Fruit fly (Drosophila melanogaster) whole organism, embryonic: ENCODE results near the gene Cyp303a1.

Experiments
- Antp ChIP-seq: fragments of 200-800 bp; sonication (Bioruptor generic); optimal IDR thresholded peaks from 3 replicates; lab custom pipeline; 2016; ENCODE audit warnings: missing biosample characterization, missing genetic modification characterization
- B-H1 ChIP-seq: fragments of 200-800 bp; sonication (Bioruptor generic); IDR thresholded peaks from 3 replicates; pipeline ENCODE4 v1.3.6; 2022; ENCODE audit warnings: missing biosample characterization, missing genetic modification characterization
- CG10209 ChIP-seq: fragments of 200-800 bp; sonication (Bioruptor generic); optimal IDR thresholded peaks from 3 replicates; lab custom pipeline; 2017; ENCODE audit warnings: missing biosample characterization, mild to moderate bottlenecking, missing genetic modification characterization, missing genetic modification reagents
- CG13123 ChIP-seq: fragments of 200-800 bp; sonication (Bioruptor generic); optimal IDR thresholded peaks from 2 replicates; lab custom pipeline; 2016; ENCODE audit warnings: missing biosample characterization, missing genetic modification characterization
- CG13775 ChIP-seq: fragments of 200-800 bp; sonication (Bioruptor generic); optimal IDR thresholded peaks from 3 replicates; lab custom pipeline; 2017; ENCODE audit warnings: missing biosample characterization, mild to moderate bottlenecking, missing genetic modification characterization
- CG14050 ChIP-seq: fragments of 200-800 bp; sonication (Bioruptor generic); IDR thresholded peaks from 3 replicates; pipeline ENCODE4 v1.3.6; 2022; ENCODE audit warnings: missing biosample characterization, missing genetic modification characterization
- CG14441 ChIP-seq: fragments of 200-800 bp; sonication (Bioruptor generic); IDR thresholded peaks from 2 replicates; pipeline ENCODE4 v1.3.6; 2022; ENCODE audit warnings: missing biosample characterization, missing genetic modification characterization
- CG1529 ChIP-seq: fragments of 200-800 bp; sonication (Bioruptor generic); optimal IDR thresholded peaks from 3 replicates; lab custom pipeline; 2018; ENCODE audit warnings: missing biosample characterization, missing genetic modification characterization
- CG2199 ChIP-seq: fragments of 200-800 bp; sonication (Bioruptor generic); IDR thresholded peaks from 3 replicates; pipeline ENCODE4 v1.3.6; 2022; ENCODE audit warnings: missing biosample characterization, missing genetic modification characterization
- CG2202 ChIP-seq: fragments of 200-800 bp; sonication (Bioruptor generic); optimal IDR thresholded peaks from 2 replicates; lab custom pipeline; 2018; ENCODE audit warnings: missing biosample characterization, mild to moderate bottlenecking, missing genetic modification characterization
- CG2875 ChIP-seq: fragments of 200-800 bp; sonication (Bioruptor generic); optimal IDR thresholded peaks from 2 replicates; lab custom pipeline; 2017; ENCODE audit warnings: missing biosample characterization, mild to moderate bottlenecking, missing genetic modification characterization, missing genetic modification reagents
- CG32772 ChIP-seq: fragments of 200-800 bp; sonication (Bioruptor generic); IDR thresholded peaks from 2 replicates; pipeline ENCODE4 v1.3.6; 2022; ENCODE audit warnings: missing biosample characterization, missing genetic modification characterization
- CG3838 ChIP-seq: fragments of 200-800 bp; sonication (Bioruptor generic); optimal IDR thresholded peaks from 3 replicates; lab custom pipeline; 2016; ENCODE audit warnings: missing biosample characterization, missing genetic modification characterization
- CG5245 ChIP-seq: fragments of 200-800 bp; sonication (Bioruptor generic); optimal IDR thresholded peaks from 3 replicates; lab custom pipeline; 2016; ENCODE audit warnings: missing biosample characterization, missing genetic modification characterization
- CG6689 ChIP-seq: fragments of 200-800 bp; sonication (Bioruptor generic); IDR thresholded peaks from 2 replicates; pipeline ENCODE4 v1.3.6; 2022; ENCODE audit warnings: missing biosample characterization, missing genetic modification characterization
- CG7963 ChIP-seq: fragments of 200-800 bp; sonication (Bioruptor generic); IDR thresholded peaks from 3 replicates; pipeline ENCODE4 v1.3.6; 2022; ENCODE audit warnings: missing biosample characterization, missing genetic modification characterization; ENCODE audit not compliant: partially characterized antibody
- D19A ChIP-seq: fragments of 200-800 bp; optimal IDR thresholded peaks from 3 replicates; lab custom pipeline; 2019; ENCODE audit warnings: missing biosample characterization, mild to moderate bottlenecking, missing genetic modification characterization, moderate library complexity
- H2.0 ChIP-seq: fragments of 200-800 bp; sonication (Bioruptor generic); IDR thresholded peaks from 2 replicates; pipeline ENCODE4 v1.3.6; 2022; ENCODE audit warnings: missing biosample characterization, missing genetic modification characterization
- HLH3B ChIP-seq: fragments of 200-800 bp; sonication (Bioruptor generic); IDR thresholded peaks from 2 replicates; pipeline ENCODE4 v1.3.6; 2022; ENCODE audit warnings: missing biosample characterization, missing genetic modification characterization
- HmgZ ChIP-seq: fragments of 200-800 bp; sonication (Bioruptor generic); optimal IDR thresholded peaks from 2 replicates; lab custom pipeline; 2018; ENCODE audit warnings: missing biosample characterization, mild to moderate bottlenecking, missing genetic modification characterization
- Hr3 ChIP-seq: fragments of 200-800 bp; sonication (Bioruptor generic); optimal IDR thresholded peaks from 3 replicates; lab custom pipeline; 2016; ENCODE audit warnings: missing biosample characterization, missing genetic modification characterization
- Lhr ChIP-seq: fragments of 200-800 bp; sonication (Bioruptor generic); optimal IDR thresholded peaks from 3 replicates; lab custom pipeline; 2017; ENCODE audit warnings: mild to moderate bottlenecking, missing biosample characterization, missing genetic modification reagents, missing genetic modification characterization
- Mad ChIP-seq: fragments of 200-800 bp; sonication (Bioruptor generic); optimal IDR thresholded peaks from 2 replicates; lab custom pipeline; 2016; ENCODE audit warnings: missing biosample characterization, missing genetic modification characterization
- Mes4 ChIP-seq: fragments of 200-800 bp; sonication (Bioruptor generic); optimal IDR thresholded peaks from 2 replicates; lab custom pipeline; 2016; ENCODE audit warnings: missing biosample characterization, missing genetic modification characterization
- NK7.1 ChIP-seq: fragments of 200-800 bp; sonication (Bioruptor generic); optimal IDR thresholded peaks from 3 replicates; lab custom pipeline; 2016; ENCODE audit warnings: missing biosample characterization, missing genetic modification characterization
- Nf-YC ChIP-seq: fragments of 200-800 bp; optimal IDR thresholded peaks from 3 replicates; lab custom pipeline; 2019; ENCODE audit warnings: missing biosample characterization, mild to moderate bottlenecking, missing genetic modification characterization, moderate library complexity
- Oli ChIP-seq: fragments of 200-800 bp; sonication (Bioruptor generic); optimal IDR thresholded peaks from 2 replicates; lab custom pipeline; 2018; ENCODE audit warnings: missing biosample characterization, mild to moderate bottlenecking, missing genetic modification characterization, moderate library complexity
- Six4 ChIP-seq: fragments of 200-800 bp; sonication (Bioruptor generic); optimal IDR thresholded peaks from 2 replicates; lab custom pipeline; 2016; ENCODE audit warnings: missing biosample characterization, missing genetic modification characterization
- Spps ChIP-seq: fragments of 200-800 bp; sonication (Bioruptor generic); optimal IDR thresholded peaks from 2 replicates; lab custom pipeline; 2018; ENCODE audit warnings: missing biosample characterization, mild to moderate bottlenecking, missing genetic modification characterization
- Taf1 ChIP-seq: fragments of 200-800 bp; sonication (Bioruptor generic); IDR thresholded peaks from 2 replicates; pipeline ENCODE4 v1.3.6; 2022; ENCODE audit warnings: missing biosample characterization, missing genetic modification characterization
- Vsx1 ChIP-seq: fragments of 200-800 bp; sonication (Bioruptor generic); optimal IDR thresholded peaks from 2 replicates; lab custom pipeline; 2017; ENCODE audit warnings: missing biosample characterization, mild to moderate bottlenecking, missing genetic modification characterization, missing genetic modification reagents
- ase ChIP-seq: fragments of 200-800 bp; sonication (Bioruptor generic); IDR thresholded peaks from 3 replicates; pipeline ENCODE4 v1.3.6; 2022; ENCODE audit warnings: missing biosample characterization, missing genetic modification characterization
- dm ChIP-seq: fragments of 200-800 bp; sonication (Bioruptor generic); optimal IDR thresholded peaks from 3 replicates; lab custom pipeline; 2016; ENCODE audit warnings: missing biosample characterization, missing genetic modification characterization
- gem ChIP-seq: fragments of 200-800 bp; sonication (Bioruptor generic); optimal IDR thresholded peaks from 2 replicates; lab custom pipeline; 2019; ENCODE audit warnings: missing biosample characterization, mild to moderate bottlenecking, missing genetic modification characterization, moderate library complexity
- lov ChIP-seq, 2 experiments: fragments of 200-800 bp in 1 of 2; fragments of >200 bp in 1 of 2; sonication (Bioruptor generic) in 1 of 2; IDR thresholded peaks in 1 of 2; optimal IDR thresholded peaks in 1 of 2; 2 replicates in 1 of 2; 3 replicates in 1 of 2; pipeline versions ENCODE4 v1.3.6 to Lab custom; 2017 to 2022; ENCODE audit warnings: missing biosample characterization in 1 of 2, missing genetic modification characterization in 1 of 2
- nerfin-2 ChIP-seq: fragments of 200-800 bp; sonication (Bioruptor generic); IDR thresholded peaks from 2 replicates; pipeline ENCODE4 v1.3.6; 2022; ENCODE audit warnings: missing biosample characterization, missing genetic modification characterization; ENCODE audit not compliant: partially characterized antibody
- nmo ChIP-seq: fragments of 200-800 bp; sonication (Bioruptor generic); optimal IDR thresholded peaks from 2 replicates; lab custom pipeline; 2018; ENCODE audit warnings: missing biosample characterization, mild to moderate bottlenecking, missing genetic modification characterization, moderate library complexity
- org-1 ChIP-seq: fragments of 200-800 bp; sonication (Bioruptor generic); optimal IDR thresholded peaks from 2 replicates; lab custom pipeline; 2017; ENCODE audit warnings: missing biosample characterization, missing genetic modification characterization
- pita ChIP-seq: fragments of 200-800 bp; sonication (Bioruptor generic); optimal IDR thresholded peaks from 2 replicates; lab custom pipeline; 2017; ENCODE audit warnings: missing biosample characterization, mild to moderate bottlenecking, missing genetic modification characterization
- psq ChIP-seq: fragments of 200-800 bp; sonication (Bioruptor generic); optimal IDR thresholded peaks from 2 replicates; lab custom pipeline; 2017; ENCODE audit warnings: missing biosample characterization, missing genetic modification characterization
- run ChIP-seq: fragments of 200-800 bp; sonication (Bioruptor generic); optimal IDR thresholded peaks from 3 replicates; lab custom pipeline; 2018; ENCODE audit warnings: missing biosample characterization, mild to moderate bottlenecking, missing genetic modification characterization
- sc ChIP-seq, 3 experiments: fragments of >200 bp in 2 of 3; fragments of 200-800 bp in 1 of 3; sonication (Bioruptor generic) in 1 of 3; optimal IDR thresholded peaks; 2 replicates in 2 of 3; 3 replicates in 1 of 3; lab custom pipeline; 2017; ENCODE audit warnings: mild to moderate bottlenecking in 1 of 3, missing biosample characterization in 1 of 3, missing genetic modification characterization in 1 of 3, missing genetic modification reagents in 1 of 3
- sd ChIP-seq: fragments of 200-800 bp; sonication (Bioruptor generic); optimal IDR thresholded peaks from 3 replicates; lab custom pipeline; 2018; ENCODE audit warnings: missing biosample characterization, mild to moderate bottlenecking, missing genetic modification characterization, moderate library complexity
- sens ChIP-seq: fragments of 200-800 bp; sonication (Bioruptor generic); peaks from one replicate; lab custom pipeline; 2016; ENCODE audit warnings: missing biosample characterization, missing genetic modification characterization
- sug ChIP-seq: fragments of 200-800 bp; optimal IDR thresholded peaks from 2 replicates; lab custom pipeline; 2019; ENCODE audit warnings: missing biosample characterization, mild to moderate bottlenecking, missing genetic modification characterization, moderate library complexity
- tap ChIP-seq: fragments of 200-800 bp; optimal IDR thresholded peaks from 3 replicates; lab custom pipeline; 2019; ENCODE audit warnings: missing biosample characterization, mild to moderate bottlenecking, missing genetic modification characterization, moderate library complexity
- ttk ChIP-seq: fragments of 200-800 bp; sonication (Bioruptor generic); IDR thresholded peaks from 2 replicates; pipeline ENCODE4 v2.1.2; 2022; ENCODE audit warnings: missing biosample characterization, missing genetic modification characterization
- twi ChIP-seq: fragments of 200-800 bp; optimal IDR thresholded peaks from 2 replicates; lab custom pipeline; 2019; ENCODE audit warnings: missing biosample characterization, mild to moderate bottlenecking, missing genetic modification characterization, moderate library complexity
- usp ChIP-seq: fragments of >200 bp; optimal IDR thresholded peaks from 2 replicates; lab custom pipeline; 2017; ENCODE audit warnings: missing biosample characterization, missing genetic modification characterization
- yki ChIP-seq: fragments of >200 bp; optimal IDR thresholded peaks from 3 replicates; lab custom pipeline; 2018

Gene Cyp303a1

dm6 chr2L:16329102-16329520, 35.1 kb downstream of the Cyp303a1 start, which contains the start of gene mRpL4:
mRpL4 (minus strand) TSS chr2L:16329132.
- TF ChIP-seq CG3838 = peak; percentile 32
- TF ChIP-seq run (tag; lab: Kevin White, UChicago) = no peak
- TF ChIP-seq ase (GFP tag; lab: Robert Waterston, UW) = no peak; the same call in 1 of the 3 replicates
- TF ChIP-seq Antp (GFP tag; lab: Kevin White, UChicago) = peak; percentile 88
- TF ChIP-seq Hr3 = peak; percentile 79
- TF ChIP-seq CG1529 (GFP tag; lab: Kevin White, UChicago) = no peak
- peak; percentile 32 for TF ChIP-seq CG2875 (GFP tag; lab: Kevin White, UChicago)
- peak; percentile 35; the same call in 1 of the 3 replicates for TF ChIP-seq B-H1 (GFP tag; lab: Robert Waterston, UW)
- TF ChIP-seq CG14050 = no peak
- TF ChIP-seq twi (tag; lab: Kevin White, UChicago) = peak; percentile 25
- TF ChIP-seq NK7.1 (GFP tag; lab: Kevin White, UChicago) = no peak
- TF ChIP-seq CG13775 (GFP tag; lab: Kevin White, UChicago) = peak; percentile 56
- TF ChIP-seq Lhr (GFP tag; lab: Kevin White, UChicago) = peak; percentile 69
- TF ChIP-seq dm (GFP tag; lab: Kevin White, UChicago) = peak; percentile 79
- no peak for TF ChIP-seq Spps
- peak; percentile 96 for TF ChIP-seq sens (GFP tag; lab: Kevin White, UChicago)
- peak; percentile 48; the same call in 1 of the 2 replicates for TF ChIP-seq HLH3B
- TF ChIP-seq CG2202 (tag; lab: Kevin White, UChicago) = no peak
- no peak for TF ChIP-seq Vsx1 (GFP tag; lab: Kevin White, UChicago)
- TF ChIP-seq Mes4 (GFP tag; lab: Kevin White, UChicago) = peak; percentile 36
- TF ChIP-seq sc (optimal IDR thresholded peaks at IDR 0.05; lab: Kevin White, UChicago) = no peak
- peak; percentile 13 for TF ChIP-seq sc (GFP tag; optimal IDR thresholded peaks at IDR 0.05; lab: Kevin White, UChicago)
- peak; percentile 47 for TF ChIP-seq Six4
- TF ChIP-seq D19A = peak; percentile 37
- TF ChIP-seq tap (tag; lab: Kevin White, UChicago) = peak; percentile 37
- peak; percentile 67 for TF ChIP-seq nmo (GFP tag; lab: Kevin White, UChicago)
- peak; percentile 64 for TF ChIP-seq CG14441 (GFP tag; lab: Robert Waterston, UW)
- TF ChIP-seq CG2199 (GFP tag; lab: Robert Waterston, UW) = peak; percentile 87
- peak; percentile 65; the same call in 1 of the 2 replicates for TF ChIP-seq ttk (GFP tag; lab: Robert Waterston, UW)
- TF ChIP-seq Oli (tag; lab: Kevin White, UChicago) = peak; percentile 17
- no peak for TF ChIP-seq pita (GFP tag; lab: Kevin White, UChicago)
- TF ChIP-seq CG7963 = peak; percentile 95
- no peak for TF ChIP-seq usp (GFP tag; lab: Kevin White, UChicago)
- peak; percentile 71 for TF ChIP-seq gem (tag; lab: Kevin White, UChicago)
- peak; percentile 45 for TF ChIP-seq H2.0 (GFP tag; lab: Robert Waterston, UW)
- no peak for TF ChIP-seq sd (tag; lab: Kevin White, UChicago)
- TF ChIP-seq HmgZ (tag; lab: Kevin White, UChicago) = peak; percentile 81
- TF ChIP-seq psq (GFP tag; lab: Kevin White, UChicago) = peak; percentile 47
- no peak for TF ChIP-seq lov (optimal IDR thresholded peaks at IDR 0.05; lab: Kevin White, UChicago)
- peak; percentile 58; the same call in 1 of the 3 replicates for TF ChIP-seq lov (GFP tag; IDR thresholded peaks at IDR 0.05; lab: Robert Waterston, UW)
- TF ChIP-seq CG10209 (GFP tag; lab: Kevin White, UChicago) = peak; percentile 42
- TF ChIP-seq Taf1 (GFP tag; lab: Robert Waterston, UW) = peak; percentile 49; the same call in 1 of the 2 replicates
- peak; percentile 59 for TF ChIP-seq CG13123
- peak; percentile 55; the same call in 1 of the 2 replicates for TF ChIP-seq CG6689 (GFP tag; lab: Robert Waterston, UW)
- TF ChIP-seq CG32772 = peak; percentile 73; the same call in 1 of the 2 replicates
- TF ChIP-seq org-1 (GFP tag; lab: Kevin White, UChicago) = no peak
- TF ChIP-seq sug = no peak
- TF ChIP-seq Mad = no peak
- peak; percentile 98 for TF ChIP-seq nerfin-2 (GFP tag; lab: Robert Waterston, UW)
- no peak for TF ChIP-seq yki (lab: Kevin White, UChicago)
- TF ChIP-seq Nf-YC (tag; lab: Kevin White, UChicago) = no peak
- peak; percentile 41 for TF ChIP-seq CG5245 (GFP tag; lab: Kevin White, UChicago)
